Fruit fly (Drosophila melanogaster) whole organism, embryonic: Measurements from ENCODE around the gene mask.

ENCODE experiments used
- Atf6 ChIP-seq: fragments of 200-800 bp; sonication (Bioruptor generic); IDR thresholded peaks from 2 replicates; pipeline ENCODE4 v1.3.6; 2022; ENCODE audit warnings: missing biosample characterization, missing genetic modification characterization
- Awh ChIP-seq: fragments of 200-800 bp; sonication (Bioruptor generic); IDR thresholded peaks from 2 replicates; pipeline ENCODE4, ENCODE4 v1.3.6; 2022; ENCODE audit warnings: missing biosample characterization, missing genetic modification characterization
- B-H2 ChIP-seq: fragments of 200-800 bp; sonication (Bioruptor generic); optimal IDR thresholded peaks from 2 replicates; lab custom pipeline; 2018; ENCODE audit warnings: missing biosample characterization, mild to moderate bottlenecking, missing genetic modification characterization
- CG11093 ChIP-seq: fragments of 200-800 bp; sonication (Bioruptor generic); IDR thresholded peaks from 3 replicates; pipeline ENCODE4 v1.3.6; 2022; ENCODE audit warnings: missing biosample characterization, missing genetic modification characterization
- CG11398 ChIP-seq: fragments of 200-800 bp; sonication (Bioruptor generic); optimal IDR thresholded peaks from 2 replicates; lab custom pipeline; 2016; ENCODE audit warnings: missing biosample characterization, missing genetic modification characterization
- CG11504 ChIP-seq: fragments of 200-800 bp; sonication (Bioruptor generic); optimal IDR thresholded peaks from 3 replicates; lab custom pipeline; 2019; ENCODE audit warnings: missing biosample characterization, mild to moderate bottlenecking, missing genetic modification characterization, moderate library complexity
- CG11696 ChIP-seq: fragments of 200-800 bp; sonication (Bioruptor generic); IDR thresholded peaks from 2 replicates; pipeline ENCODE4 v1.3.6; 2022; ENCODE audit warnings: missing biosample characterization, missing genetic modification characterization
- CG12155 ChIP-seq: fragments of 200-800 bp; sonication (Bioruptor generic); optimal IDR thresholded peaks from 3 replicates; lab custom pipeline; 2016; ENCODE audit warnings: missing biosample characterization, missing genetic modification characterization
- CG12236 ChIP-seq: fragments of 200-800 bp; sonication (Bioruptor generic); optimal IDR thresholded peaks from 2 replicates; lab custom pipeline; 2016; ENCODE audit warnings: missing biosample characterization, missing genetic modification characterization
- CG15696 ChIP-seq: fragments of 200-800 bp; sonication (Bioruptor generic); optimal IDR thresholded peaks from 2 replicates; lab custom pipeline; 2019; ENCODE audit warnings: missing biosample characterization, mild to moderate bottlenecking, missing genetic modification characterization, moderate library complexity
- CG17802 ChIP-seq: fragments of 200-800 bp; sonication (Bioruptor generic); optimal IDR thresholded peaks from 2 replicates; lab custom pipeline; 2018; ENCODE audit warnings: missing biosample characterization, mild to moderate bottlenecking, missing genetic modification characterization, moderate library complexity
- CG18262 ChIP-seq: fragments of 200-800 bp; optimal IDR thresholded peaks from 3 replicates; lab custom pipeline; 2019; ENCODE audit warnings: missing biosample characterization, mild to moderate bottlenecking, missing genetic modification characterization, moderate library complexity
- CG18619 ChIP-seq: fragments of 200-800 bp; sonication (Bioruptor generic); optimal IDR thresholded peaks from 3 replicates; lab custom pipeline; 2017; ENCODE audit warnings: missing biosample characterization, mild to moderate bottlenecking, missing genetic modification characterization
- CG18764 ChIP-seq: fragments of 200-800 bp; sonication (Bioruptor generic); optimal IDR thresholded peaks from 3 replicates; lab custom pipeline; 2016; ENCODE audit warnings: missing biosample characterization, missing genetic modification characterization
- CG2678 ChIP-seq: fragments of 200-800 bp; sonication (Bioruptor generic); optimal IDR thresholded peaks from 3 replicates; lab custom pipeline; 2019; ENCODE audit warnings: missing biosample characterization, mild to moderate bottlenecking, missing genetic modification characterization, moderate library complexity
- CG3065 ChIP-seq: fragments of 200-800 bp; sonication (Bioruptor generic); optimal IDR thresholded peaks from 2 replicates; lab custom pipeline; 2016; ENCODE audit warnings: missing biosample characterization, missing genetic modification characterization
- CG34376 ChIP-seq: fragments of 200-800 bp; sonication (Bioruptor generic); optimal IDR thresholded peaks from 2 replicates; lab custom pipeline; 2018; ENCODE audit warnings: missing biosample characterization, mild to moderate bottlenecking, missing genetic modification characterization
- CG4820 ChIP-seq: fragments of 200-800 bp; sonication (Bioruptor generic); optimal IDR thresholded peaks from 3 replicates; lab custom pipeline; 2016; ENCODE audit warnings: missing biosample characterization, missing genetic modification characterization
- CG6272 ChIP-seq: fragments of 200-800 bp; sonication (Bioruptor generic); IDR thresholded peaks from 2 replicates; pipeline ENCODE4 v1.3.6; 2022; ENCODE audit warnings: missing biosample characterization, missing genetic modification characterization
- CG6654 ChIP-seq: fragments of 200-800 bp; sonication (Bioruptor generic); optimal IDR thresholded peaks from 2 replicates; lab custom pipeline; 2017; ENCODE audit warnings: missing biosample characterization, mild to moderate bottlenecking, missing genetic modification characterization
- CG6813 ChIP-seq: fragments of 200-800 bp; sonication (Bioruptor generic); optimal IDR thresholded peaks from 2 replicates; lab custom pipeline; 2017; ENCODE audit warnings: missing biosample characterization, missing genetic modification characterization, mild to moderate bottlenecking, moderate library complexity, missing genetic modification reagents
- Deaf1 ChIP-seq: fragments of 200-800 bp; optimal IDR thresholded peaks from 3 replicates; lab custom pipeline; 2019; ENCODE audit warnings: missing biosample characterization, mild to moderate bottlenecking, missing genetic modification characterization, moderate library complexity
- Doc3 ChIP-seq: fragments of 200-800 bp; sonication (Bioruptor generic); IDR thresholded peaks from 3 replicates; pipeline ENCODE4 v1.3.6; 2022; ENCODE audit warnings: missing biosample characterization, missing genetic modification characterization; ENCODE audit not compliant: partially characterized antibody
- Elba2 ChIP-seq: fragments of 200-800 bp; sonication (Bioruptor generic); optimal IDR thresholded peaks from 3 replicates; lab custom pipeline; 2016; ENCODE audit warnings: missing biosample characterization, missing genetic modification characterization
- Hr3 ChIP-seq: fragments of 200-800 bp; sonication (Bioruptor generic); optimal IDR thresholded peaks from 3 replicates; lab custom pipeline; 2016; ENCODE audit warnings: missing biosample characterization, missing genetic modification characterization
- Hr78 ChIP-seq, 2 experiments: fragments of 200-800 bp in 1 of 2; fragments of >200 bp in 1 of 2; sonication (Bioruptor generic) in 1 of 2; optimal IDR thresholded peaks; 2 replicates each; lab custom pipeline; 2017 to 2019; ENCODE audit warnings: missing biosample characterization in 2 of 2, missing genetic modification characterization in 2 of 2, mild to moderate bottlenecking in 1 of 2, moderate library complexity in 1 of 2
- MBD-R2 ChIP-seq: fragments of 200-800 bp; sonication (Bioruptor generic); IDR thresholded peaks from 2 replicates; pipeline ENCODE4 v1.3.6; 2022; ENCODE audit warnings: missing biosample characterization, missing genetic modification characterization
- Poxn ChIP-seq: fragments of 200-800 bp; sonication (Bioruptor generic); IDR thresholded peaks from 2 replicates; pipeline ENCODE4 v1.3.6; 2022; ENCODE audit warnings: missing biosample characterization, missing genetic modification characterization
- Sin3A ChIP-seq: fragments of >200 bp; optimal IDR thresholded peaks from 2 replicates; lab custom pipeline; 2018
- Spps ChIP-seq: fragments of 200-800 bp; sonication (Bioruptor generic); optimal IDR thresholded peaks from 2 replicates; lab custom pipeline; 2018; ENCODE audit warnings: missing biosample characterization, mild to moderate bottlenecking, missing genetic modification characterization
- Ssrp ChIP-seq: fragments of 200-800 bp; sonication (Bioruptor generic); optimal IDR thresholded peaks from 2 replicates; lab custom pipeline; 2018; ENCODE audit warnings: missing biosample characterization, mild to moderate bottlenecking, missing genetic modification characterization, moderate library complexity
- bowl ChIP-seq: fragments of 200-800 bp; sonication (Bioruptor generic); IDR thresholded peaks from 2 replicates; pipeline ENCODE4 v1.3.6; 2022; ENCODE audit warnings: missing biosample characterization, missing genetic modification characterization
- bsh ChIP-seq, 2 experiments: fragments of 200-800 bp; sonication (Bioruptor generic); optimal IDR thresholded peaks; 2 replicates each; lab custom pipeline; 2017 to 2018; ENCODE audit warnings: mild to moderate bottlenecking in 2 of 2, missing biosample characterization in 2 of 2, missing genetic modification characterization in 2 of 2, moderate library complexity in 1 of 2
- cas ChIP-seq: fragments of 200-800 bp; sonication (Bioruptor generic); IDR thresholded peaks from 2 replicates; pipeline ENCODE4 v1.3.6; 2022; ENCODE audit warnings: missing biosample characterization, missing genetic modification characterization
- crc ChIP-seq: fragments of 200-800 bp; sonication (Bioruptor generic); optimal IDR thresholded peaks from 2 replicates; lab custom pipeline; 2016; ENCODE audit warnings: missing biosample characterization, missing genetic modification characterization
- crol ChIP-seq: fragments of 200-800 bp; sonication (Bioruptor generic); IDR thresholded peaks from 2 replicates; pipeline ENCODE4 v1.3.6; 2022; ENCODE audit warnings: missing biosample characterization, missing genetic modification characterization
- cwo ChIP-seq: fragments of 200-800 bp; sonication (Bioruptor generic); optimal IDR thresholded peaks from 3 replicates; lab custom pipeline; 2017; ENCODE audit warnings: missing biosample characterization, missing genetic modification characterization, mild to moderate bottlenecking, moderate library complexity, missing genetic modification reagents
- eyg ChIP-seq: fragments of 200-800 bp; sonication (Bioruptor generic); optimal IDR thresholded peaks from 3 replicates; lab custom pipeline; 2016; ENCODE audit warnings: missing biosample characterization, missing genetic modification characterization
- mam ChIP-seq: fragments of 200-800 bp; sonication (Bioruptor generic); optimal IDR thresholded peaks from 3 replicates; lab custom pipeline; 2016; ENCODE audit warnings: missing biosample characterization, missing genetic modification characterization
- oc ChIP-seq: fragments of 200-800 bp; sonication (Bioruptor generic); optimal IDR thresholded peaks from 2 replicates; lab custom pipeline; 2018; ENCODE audit warnings: missing biosample characterization, mild to moderate bottlenecking, missing genetic modification characterization, moderate library complexity
- salm ChIP-seq: fragments of 200-800 bp; sonication (Bioruptor generic); optimal IDR thresholded peaks from 2 replicates; lab custom pipeline; 2018; ENCODE audit warnings: missing biosample characterization, mild to moderate bottlenecking, missing genetic modification characterization
- sens ChIP-seq: fragments of 200-800 bp; sonication (Bioruptor generic); peaks from one replicate; lab custom pipeline; 2016; ENCODE audit warnings: missing biosample characterization, missing genetic modification characterization
- stc ChIP-seq: fragments of 200-800 bp; sonication (Bioruptor generic); IDR thresholded peaks from 2 replicates; pipeline ENCODE4 v1.3.6; 2022; ENCODE audit warnings: missing biosample characterization, missing genetic modification characterization
- trh ChIP-seq: fragments of 200-800 bp; sonication (Bioruptor generic); optimal IDR thresholded peaks from 2 replicates; lab custom pipeline; 2016; ENCODE audit warnings: missing biosample characterization, missing genetic modification characterization
- twi ChIP-seq: fragments of 200-800 bp; optimal IDR thresholded peaks from 2 replicates; lab custom pipeline; 2019; ENCODE audit warnings: missing biosample characterization, mild to moderate bottlenecking, missing genetic modification characterization, moderate library complexity
- wor ChIP-seq: fragments of 200-800 bp; sonication (Bioruptor generic); IDR thresholded peaks from 2 replicates; pipeline ENCODE4 v1.3.6; 2022; ENCODE audit warnings: missing biosample characterization, missing genetic modification characterization
- zen ChIP-seq: fragments of 200-800 bp; sonication (Bioruptor generic); optimal IDR thresholded peaks from 3 replicates; lab custom pipeline; 2018; ENCODE audit warnings: missing biosample characterization, mild to moderate bottlenecking, missing genetic modification characterization, moderate library complexity
- zf30C ChIP-seq: fragments of 200-800 bp; sonication (Bioruptor generic); optimal IDR thresholded peaks from 3 replicates; lab custom pipeline; 2018; ENCODE audit warnings: missing biosample characterization, mild to moderate bottlenecking, missing genetic modification characterization
- zfh2 ChIP-seq: fragments of 200-800 bp; sonication (Bioruptor generic); optimal IDR thresholded peaks from 2 replicates; lab custom pipeline; 2016; ENCODE audit warnings: missing biosample characterization, missing genetic modification characterization

Gene mask

DNA sequence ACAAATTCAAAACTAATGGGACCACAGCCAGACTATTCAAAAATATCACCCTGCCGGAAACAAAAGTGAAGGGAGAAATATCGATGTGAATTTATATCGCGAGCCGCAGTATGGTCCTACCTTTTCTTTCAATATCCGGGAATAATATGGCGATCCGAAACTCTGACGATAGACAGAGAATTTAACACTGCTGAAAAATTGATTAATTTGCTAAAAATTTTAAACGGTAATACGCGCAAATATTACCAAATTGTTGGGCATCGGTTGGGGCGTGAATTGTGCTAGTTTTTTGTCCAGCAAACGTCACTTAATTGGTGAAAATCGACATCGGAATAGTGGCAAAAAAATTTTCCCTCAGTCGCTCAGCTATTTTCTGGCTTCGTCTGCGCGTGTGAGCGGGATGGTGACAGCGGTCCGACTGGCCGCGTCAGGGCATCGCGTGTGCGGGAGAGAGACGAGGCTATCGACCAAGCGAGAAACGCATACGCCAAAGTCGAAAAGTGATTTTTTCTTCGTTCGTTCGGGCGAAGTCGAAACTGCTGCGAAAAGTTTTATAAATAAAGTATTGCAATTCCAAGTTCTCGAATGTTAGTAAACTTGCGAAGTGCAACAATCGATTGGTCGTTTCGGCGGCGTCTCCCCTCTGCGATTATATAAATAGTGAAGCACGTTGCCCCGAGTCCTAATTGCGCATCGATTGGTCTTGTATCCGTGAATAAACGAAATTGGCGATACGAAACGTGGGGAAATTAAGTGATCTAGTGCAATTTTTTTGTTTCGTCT, at the start of gene mask (continued):
- TF ChIP-seq zfh2: peak; percentile 81
- no peak for TF ChIP-seq salm (tag; lab: Kevin White, UChicago)
- TF ChIP-seq CG11696: peak; percentile 55; the same call in 1 of the 2 replicates
- peak; percentile 71 for TF ChIP-seq CG3065 (GFP tag; lab: Kevin White, UChicago)
- no peak for TF ChIP-seq CG11504
- peak; percentile 31 for TF ChIP-seq CG12155 (GFP tag; lab: Kevin White, UChicago)
- peak; percentile 34 for TF ChIP-seq Ssrp (tag; lab: Kevin White, UChicago)
- TF ChIP-seq CG2678 (tag; lab: Kevin White, UChicago): peak; percentile 59
- TF ChIP-seq cwo: no peak
- TF ChIP-seq Hr78 (GFP tag; optimal IDR thresholded peaks at IDR 0.05; lab: Kevin White, UChicago): no peak
- TF ChIP-seq Poxn (GFP tag; lab: Robert Waterston, UW): no peak
- TF ChIP-seq Atf6 (GFP tag; lab: Robert Waterston, UW): no peak; the same call in 1 of the 2 replicates
- peak; percentile 51 for TF ChIP-seq CG6654
- peak; percentile 69; the same call in 1 of the 2 replicates for TF ChIP-seq stc
- peak; percentile 15 for TF ChIP-seq CG15696 (tag; lab: Kevin White, UChicago)
- no peak for TF ChIP-seq Elba2 (GFP tag; lab: Kevin White, UChicago)
- peak; percentile 82 for TF ChIP-seq crc
- TF ChIP-seq CG11398 (GFP tag; lab: Kevin White, UChicago): peak; percentile 64
- TF ChIP-seq Deaf1: peak; percentile 66
- peak; percentile 53 for TF ChIP-seq CG17802 (tag; lab: Kevin White, UChicago)
- TF ChIP-seq zf30C: no peak
- TF ChIP-seq CG12236 (GFP tag; lab: Kevin White, UChicago): peak; percentile 73
- TF ChIP-seq Spps (tag; lab: Kevin White, UChicago): peak; percentile 66
- no peak for TF ChIP-seq crol
- TF ChIP-seq Doc3 (GFP tag; lab: Robert Waterston, UW): no peak
- peak; percentile 34 for TF ChIP-seq trh (GFP tag; lab: Kevin White, UChicago)
- peak; percentile 81 for TF ChIP-seq sens (GFP tag; lab: Kevin White, UChicago)
- peak; percentile 45 for TF ChIP-seq Hr3 (GFP tag; lab: Kevin White, UChicago)
- TF ChIP-seq MBD-R2 (GFP tag; lab: Robert Waterston, UW): no peak
- TF ChIP-seq twi: peak; percentile 51
- TF ChIP-seq zen (tag; lab: Kevin White, UChicago): peak; percentile 37
- peak; percentile 91 for TF ChIP-seq B-H2 (GFP tag; lab: Kevin White, UChicago)
- peak; percentile 21 to 54 for TF ChIP-seq bsh (GFP tag; optimal IDR thresholded peaks at IDR 0.05; lab: Kevin White, UChicago)
- TF ChIP-seq CG11093: no peak
- peak; percentile 78 for TF ChIP-seq CG6813 (GFP tag; lab: Kevin White, UChicago)
- TF ChIP-seq CG18619 (GFP tag; lab: Kevin White, UChicago): peak; percentile 88
- peak; percentile 87 for TF ChIP-seq CG34376 (GFP tag; lab: Kevin White, UChicago)
- peak; percentile 58 for TF ChIP-seq CG18262
- peak; percentile 82 for TF ChIP-seq mam (GFP tag; lab: Kevin White, UChicago)
- peak; percentile 77 for TF ChIP-seq eyg (GFP tag; lab: Kevin White, UChicago)
- TF ChIP-seq Awh (GFP tag; lab: Robert Waterston, UW): 0 out of 2 replicates have a peak, but pooled peaks have one; percentile 12
- TF ChIP-seq wor (GFP tag; lab: Robert Waterston, UW): no peak
- no peak; the same call in 1 of the 2 replicates for TF ChIP-seq cas
- TF ChIP-seq bowl (GFP tag; lab: Robert Waterston, UW): peak; percentile 58
- TF ChIP-seq CG4820 (GFP tag; lab: Kevin White, UChicago): peak; percentile 47
- peak; percentile 66 for TF ChIP-seq CG6272 (GFP tag; lab: Robert Waterston, UW)
- TF ChIP-seq Sin3A (lab: Kevin White, UChicago): peak; percentile 43
- TF ChIP-seq CG18764: peak; percentile 57
- no peak for TF ChIP-seq oc (tag; lab: Kevin White, UChicago)
